Fruit fly (Drosophila melanogaster) whole organism, adult: ENCODE data around the gene rno.

Experiments
- CG11617 ChIP-seq: fragments of 200-800 bp; sonication (Bioruptor generic); optimal IDR thresholded peaks from 2 replicates; lab custom pipeline; 2017; ENCODE audit warnings: mild to moderate bottlenecking, missing biosample characterization, missing genetic modification reagents, missing genetic modification characterization
- CG12768 ChIP-seq: fragments of 200-800 bp; sonication (Bioruptor generic); optimal IDR thresholded peaks from 2 replicates; lab custom pipeline; 2017; ENCODE audit warnings: missing biosample characterization, missing genetic modification characterization, mild to moderate bottlenecking, moderate library complexity, missing genetic modification reagents
- CG14711 ChIP-seq: fragments of 200-800 bp; sonication (Bioruptor generic); optimal IDR thresholded peaks from 2 replicates; lab custom pipeline; 2018; ENCODE audit warnings: missing biosample characterization, mild to moderate bottlenecking, missing genetic modification characterization, moderate library complexity
- CG1620 ChIP-seq: fragments of 200-800 bp; sonication (Bioruptor generic); optimal IDR thresholded peaks from 2 replicates; lab custom pipeline; 2016; ENCODE audit warnings: missing biosample characterization, missing genetic modification characterization
- CG33017 ChIP-seq: fragments of 200-800 bp; sonication (Bioruptor generic); optimal IDR thresholded peaks from 2 replicates; lab custom pipeline; 2018; ENCODE audit warnings: missing biosample characterization, mild to moderate bottlenecking, missing genetic modification characterization, moderate library complexity
- CG5204 ChIP-seq: fragments of 200-800 bp; sonication (Bioruptor generic); optimal IDR thresholded peaks from 2 replicates; lab custom pipeline; 2016; ENCODE audit warnings: missing biosample characterization, missing genetic modification characterization
- CG7045 ChIP-seq: fragments of 200-800 bp; sonication (Bioruptor generic); optimal IDR thresholded peaks from 2 replicates; lab custom pipeline; 2017; ENCODE audit warnings: missing biosample characterization, mild to moderate bottlenecking, missing genetic modification characterization
- CG7101 ChIP-seq: fragments of 200-800 bp; sonication (Bioruptor generic); optimal IDR thresholded peaks from 2 replicates; lab custom pipeline; 2018; ENCODE audit warnings: missing biosample characterization, mild to moderate bottlenecking, missing genetic modification characterization, moderate library complexity
- Clk ChIP-seq: fragments of 200-800 bp; sonication (Bioruptor generic); optimal IDR thresholded peaks from 2 replicates; lab custom pipeline; 2017; ENCODE audit warnings: missing biosample characterization, missing genetic modification characterization
- Crg-1 ChIP-seq: fragments of 200-800 bp; sonication (Bioruptor generic); optimal IDR thresholded peaks from 2 replicates; lab custom pipeline; 2016; ENCODE audit warnings: missing biosample characterization, missing genetic modification characterization
- Hr96 ChIP-seq: fragments of 200-800 bp; sonication (Bioruptor generic); optimal IDR thresholded peaks from 2 replicates; lab custom pipeline; 2016; ENCODE audit warnings: missing biosample characterization, missing genetic modification characterization
- Mnt ChIP-seq: fragments of 200-800 bp; sonication (Bioruptor generic); optimal IDR thresholded peaks from 2 replicates; lab custom pipeline; 2016; ENCODE audit warnings: missing biosample characterization, mild to moderate bottlenecking, missing genetic modification characterization
- bab1 ChIP-seq: fragments of 200-800 bp; sonication (Bioruptor generic); optimal IDR thresholded peaks from 3 replicates; lab custom pipeline; 2019; ENCODE audit warnings: missing biosample characterization, mild to moderate bottlenecking, missing genetic modification characterization, moderate library complexity
- cic ChIP-seq: fragments of 200-800 bp; sonication (Bioruptor generic); optimal IDR thresholded peaks from 2 replicates; lab custom pipeline; 2017; ENCODE audit warnings: missing biosample characterization, mild to moderate bottlenecking, missing genetic modification characterization, moderate library complexity
- cnc ChIP-seq, 2 experiments: fragments of >200 bp; optimal IDR thresholded peaks; 2 replicates each; lab custom pipeline; 2017
- kay ChIP-seq: fragments of 200-800 bp; sonication (Bioruptor generic); peaks from one replicate; lab custom pipeline; 2016; ENCODE audit warnings: missing biosample characterization, missing genetic modification characterization, borderline replicate concordance
- ovo ChIP-seq: fragments of 200-800 bp; sonication (Bioruptor generic); optimal IDR thresholded peaks from 2 replicates; lab custom pipeline; 2016; ENCODE audit warnings: missing biosample characterization, missing genetic modification characterization
- pad ChIP-seq: fragments of 200-800 bp; sonication (Bioruptor generic); optimal IDR thresholded peaks from 3 replicates; lab custom pipeline; 2017; ENCODE audit warnings: missing biosample characterization, missing genetic modification characterization, mild to moderate bottlenecking, moderate library complexity, missing genetic modification reagents
- tj ChIP-seq: fragments of 200-800 bp; sonication (Bioruptor generic); optimal IDR thresholded peaks from 3 replicates; lab custom pipeline; 2017; ENCODE audit warnings: missing biosample characterization, mild to moderate bottlenecking, missing genetic modification characterization, moderate library complexity
- toe ChIP-seq: fragments of 200-800 bp; sonication (Bioruptor generic); optimal IDR thresholded peaks from 2 replicates; lab custom pipeline; 2016; ENCODE audit warnings: missing biosample characterization, missing genetic modification characterization

rno gene

dm6 chr3L:178445-178844 lies 21.1 kb downstream of the rno start:
- TF ChIP-seq bab1 (GFP tag; lab: Kevin White, UChicago) = no peak
- no peak for TF ChIP-seq Mnt (GFP tag; lab: Kevin White, UChicago)
- TF ChIP-seq toe (GFP tag; lab: Kevin White, UChicago) = no peak

dm6 chr3L:177938-178337 lies 21.6 kb downstream of the rno start:
- TF ChIP-seq cnc (optimal IDR thresholded peaks at IDR 0.05; lab: Kevin White, UChicago) = no peak
- no peak for TF ChIP-seq Crg-1
- TF ChIP-seq pad (GFP tag; lab: Kevin White, UChicago) = no peak
- no peak for TF ChIP-seq ovo (GFP tag; lab: Kevin White, UChicago)
- no peak for TF ChIP-seq CG12768
- no peak for TF ChIP-seq CG14711
- no peak for TF ChIP-seq tj
- TF ChIP-seq kay (GFP tag; lab: Kevin White, UChicago) = no peak
- no peak for TF ChIP-seq Clk
- no peak for TF ChIP-seq CG33017 (tag; lab: Kevin White, UChicago)
- no peak for TF ChIP-seq Mnt (GFP tag; lab: Kevin White, UChicago)
- no peak for TF ChIP-seq CG7101 (tag; lab: Kevin White, UChicago)
- no peak for TF ChIP-seq CG7045
- TF ChIP-seq CG5204 = no peak

dm6 chr3L:175949-176348 lies 23.6 kb downstream of the rno start, which contains the start of gene CG7049:
CG7049 (minus strand) TSS chr3L:176228.
- TF ChIP-seq CG14711 (peak; percentile 7), CG1620 (GFP tag; lab: Kevin White, UChicago) (no peak), CG33017 (tag; lab: Kevin White, UChicago) (peak; percentile 40), bab1 (GFP tag; lab: Kevin White, UChicago) (peak; percentile 50)

dm6 chr3L:174501-174900 lies 25.1 kb downstream of the rno start:
- no peak for TF ChIP-seq CG7101 (tag; lab: Kevin White, UChicago)
- TF ChIP-seq Clk = no peak
- no peak for TF ChIP-seq CG14711
- no peak for TF ChIP-seq Mnt (GFP tag; lab: Kevin White, UChicago)
- no peak for TF ChIP-seq tj
- no peak for TF ChIP-seq cnc (optimal IDR thresholded peaks at IDR 0.05; lab: Kevin White, UChicago)
- TF ChIP-seq CG33017 (tag; lab: Kevin White, UChicago) = no peak
- peak; percentile 48 for TF ChIP-seq bab1 (GFP tag; lab: Kevin White, UChicago)
- no peak for TF ChIP-seq toe (GFP tag; lab: Kevin White, UChicago)

- TF ChIP-seq cic (GFP tag; lab: Kevin White, UChicago) (no peak), CG7045 (no peak), Mnt (GFP tag; lab: Kevin White, UChicago) (no peak), bab1 (GFP tag; lab: Kevin White, UChicago) (no peak), CG12768 (no peak), Crg-1 (no peak), CG5204 (no peak), pad (GFP tag; lab: Kevin White, UChicago) (no peak), CG7101 (tag; lab: Kevin White, UChicago) (no peak), Hr96 (GFP tag; lab: Kevin White, UChicago) (no peak), CG1620 (GFP tag; lab: Kevin White, UChicago) (no peak)
Observed at dm6 chr3L:171729-172128, 27.8 kb downstream of the rno start.

- TF ChIP-seq Clk = no peak
- no peak for TF ChIP-seq toe (GFP tag; lab: Kevin White, UChicago)
- no peak for TF ChIP-seq bab1 (GFP tag; lab: Kevin White, UChicago)
- TF ChIP-seq kay (GFP tag; lab: Kevin White, UChicago) = no peak
- no peak for TF ChIP-seq cic (GFP tag; lab: Kevin White, UChicago)
- TF ChIP-seq CG1620 (GFP tag; lab: Kevin White, UChicago) = no peak
- TF ChIP-seq CG11617 (GFP tag; lab: Kevin White, UChicago) = no peak
- TF ChIP-seq CG7045 = no peak
- TF ChIP-seq CG14711 = no peak
- no peak for TF ChIP-seq cnc (optimal IDR thresholded peaks at IDR 0.05; lab: Kevin White, UChicago)
- TF ChIP-seq Hr96 (GFP tag; lab: Kevin White, UChicago) = no peak
- TF ChIP-seq CG5204 = no peak
- TF ChIP-seq CG12768 = no peak
- no peak for TF ChIP-seq ovo (GFP tag; lab: Kevin White, UChicago)
- TF ChIP-seq Crg-1 = no peak
Observed at dm6 chr3L:166789-167132, 32.8 kb downstream of the rno start.

- TF ChIP-seq CG7101 (tag; lab: Kevin White, UChicago) (peak; percentile 11), ovo (GFP tag; lab: Kevin White, UChicago) (no peak), CG33017 (tag; lab: Kevin White, UChicago) (peak; percentile 6), CG12768 (peak; percentile 17)
Observed at dm6 chr3L:165981-166788, 33.4 kb downstream of the rno start.
